Worm (Caenorhabditis elegans): ENCODE data around the gene aak-2.

aak-2 gene

DNA sequence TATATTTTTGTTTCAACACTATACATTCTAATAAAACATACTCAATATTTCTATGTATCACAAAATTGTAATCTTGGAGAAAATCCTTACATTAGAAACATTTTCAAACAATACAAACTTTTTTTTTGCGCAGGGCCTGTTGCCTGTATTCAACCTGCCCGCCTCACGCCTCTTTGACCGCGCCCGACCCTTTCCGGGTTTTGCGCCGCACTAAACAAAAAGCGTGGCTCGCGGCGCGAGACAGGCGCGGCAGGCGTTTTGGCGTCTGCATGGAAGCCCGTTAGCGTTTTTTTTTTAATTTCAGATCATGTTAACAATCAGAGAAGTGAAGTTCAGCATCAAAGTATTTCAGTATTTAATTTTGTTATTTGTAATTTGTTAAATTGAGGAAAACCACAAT, 47.0 kb downstream of the aak-2 start:
- TF ChIP-seq mab-5 (tag; optimal IDR thresholded peaks at IDR 0.05) = no peak
- no peak for TF ChIP-seq F13H6.1 (tag; optimal IDR thresholded peaks at IDR 0.05)
- TF ChIP-seq nhr-21 (tag; optimal IDR thresholded peaks at IDR 0.05) = no peak
- TF ChIP-seq nhr-129 (tag; optimal IDR thresholded peaks at IDR 0.05) = no peak
- TF ChIP-seq ztf-1 (GFP tag; conservative IDR thresholded peaks at IDR 0.05) = no peak
- TF ChIP-seq C34F6.9 (tag; optimal IDR thresholded peaks at IDR 0.05) = no peak
- no peak for TF ChIP-seq lsy-2 (tag; optimal IDR thresholded peaks at IDR 0.05)
- no peak for TF ChIP-seq R02D3.7 (tag; optimal IDR thresholded peaks at IDR 0.05)
- TF ChIP-seq unc-62 (GFP tag; optimal IDR thresholded peaks at IDR 0.05) = no peak
- no peak for TF ChIP-seq Y55F3AM.14 (GFP tag; optimal IDR thresholded peaks at IDR 0.05)
- TF ChIP-seq ZK546.5 (tag; optimal IDR thresholded peaks at IDR 0.05) = no peak

DNA sequence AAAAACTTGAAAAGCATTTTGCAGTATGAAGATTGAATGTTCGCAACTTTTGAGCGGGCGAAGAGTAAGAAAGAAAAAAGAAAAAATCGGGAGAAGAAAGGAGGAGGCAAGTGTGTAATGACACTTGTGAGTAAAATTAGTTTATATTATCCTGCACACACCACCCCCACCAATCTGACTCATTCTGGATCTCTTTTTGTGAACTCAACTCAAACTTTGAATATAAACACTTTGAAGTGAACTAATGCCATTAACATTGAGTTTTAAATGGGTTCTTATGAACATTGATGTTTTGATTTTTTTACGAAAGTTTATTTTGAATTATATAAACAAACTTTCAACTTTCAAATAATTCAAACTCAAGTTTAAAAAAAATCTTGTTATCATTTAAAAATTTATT, 49.0 kb downstream of the aak-2 start, which contains the start of gene F41G4.8:
Gene F41G4.8, minus strand, starts transcription at position 101 of the 400 bp plus-strand sequence.
- TF ChIP-seq unc-62 (GFP tag; optimal IDR thresholded peaks at IDR 0.05) (no peak), alr-1 (tag; optimal IDR thresholded peaks at IDR 0.05) (no peak), unc-55 (GFP tag; optimal IDR thresholded peaks at IDR 0.05) (no peak), nhr-23 (tag; optimal IDR thresholded peaks at IDR 0.05) (no peak)
